Worm (Caenorhabditis elegans) whole organism, early embryonic: Measurements from ENCODE around the gene K12B6.9.

Experiments
- B0310.2 ChIP-seq: sonication (generic microtip); optimal IDR thresholded peaks from 2 replicates; lab custom pipeline; 2016; ENCODE audit warnings: mild to moderate bottlenecking, missing genetic modification characterization, missing compliant biosample characterization
- F13C5.2 ChIP-seq: sonication (generic microtip); optimal IDR thresholded peaks from 2 replicates; lab custom pipeline; 2017; ENCODE audit warnings: mild to moderate bottlenecking, missing genetic modification characterization, inconsistent platforms, missing compliant biosample characterization
- aly-1 ChIP-seq: sonication (generic microtip); optimal IDR thresholded peaks from 2 replicates; lab custom pipeline; 2016; ENCODE audit warnings: missing genetic modification characterization, missing compliant biosample characterization
- ama-1 ChIP-seq: fragments of 150-350 bp; optimal IDR thresholded peaks from 2 replicates; lab custom pipeline; 2014
- ceh-13 ChIP-seq: fragments of 200-800 bp; sonication (Bioruptor generic); optimal IDR thresholded peaks from 2 replicates; lab custom pipeline; 2018; ENCODE audit warnings: mild to moderate bottlenecking, missing genetic modification characterization, missing compliant biosample characterization
- ceh-36 ChIP-seq: sonication (generic microtip); optimal IDR thresholded peaks from 2 replicates; lab custom pipeline; 2016; ENCODE audit warnings: missing genetic modification characterization, inconsistent platforms, missing compliant biosample characterization
- ets-7 ChIP-seq: sonication (generic microtip); optimal IDR thresholded peaks from 2 replicates; lab custom pipeline; 2016; ENCODE audit warnings: missing genotype, missing genetic modification characterization, missing compliant biosample characterization
- flt-1 ChIP-seq: fragments of 200-800 bp; sonication (Bioruptor generic); IDR thresholded peaks from 2 replicates; pipeline ENCODE4 v1.3.6; 2022; ENCODE audit warnings: missing genetic modification characterization, missing compliant biosample characterization
- hmbx-1 ChIP-seq: sonication (generic microtip); optimal IDR thresholded peaks from 2 replicates; lab custom pipeline; 2016; ENCODE audit warnings: mild to moderate bottlenecking, missing genetic modification characterization, missing compliant biosample characterization
- hmg-4 ChIP-seq: fragments of 200-800 bp; sonication (Bioruptor generic); optimal IDR thresholded peaks from 2 replicates; lab custom pipeline; 2018; ENCODE audit warnings: mild to moderate bottlenecking, missing genetic modification characterization, missing compliant biosample characterization
- hnd-1 ChIP-seq: sonication (generic microtip); optimal IDR thresholded peaks from 2 replicates; lab custom pipeline; 2016; ENCODE audit warnings: missing genetic modification characterization, missing compliant biosample characterization
- pes-1 ChIP-seq: fragments of 200-800 bp; sonication (Bioruptor generic); IDR thresholded peaks from 2 replicates; pipeline ENCODE4 v1.3.6; 2022; ENCODE audit warnings: missing genetic modification reagents, missing genetic modification characterization, missing compliant biosample characterization
- scrt-1 ChIP-seq: fragments of 200-800 bp; sonication (Bioruptor generic); IDR thresholded peaks from 2 replicates; pipeline ENCODE4 v1.3.6; 2022; ENCODE audit warnings: missing genetic modification characterization, missing compliant biosample characterization
- sea-1 ChIP-seq: fragments of 200-800 bp; sonication (Bioruptor generic); conservative IDR thresholded peaks from 2 replicates; pipeline ENCODE4 v1.3.6; 2022; ENCODE audit warnings: missing genetic modification characterization, missing compliant biosample characterization
- tbx-11 ChIP-seq: fragments of 200-800 bp; sonication (Bioruptor generic); IDR thresholded peaks from 2 replicates; pipeline ENCODE4 v1.3.6; 2022; ENCODE audit warnings: missing genetic modification characterization, missing compliant biosample characterization
- tbx-37 ChIP-seq: fragments of 200-800 bp; sonication (Bioruptor generic); conservative IDR thresholded peaks from 2 replicates; pipeline ENCODE4 v1.3.6; 2022; ENCODE audit warnings: missing genetic modification reagents, missing genetic modification characterization, missing compliant biosample characterization
- tra-4 ChIP-seq: sonication (generic microtip); optimal IDR thresholded peaks from 2 replicates; lab custom pipeline; 2017; ENCODE audit warnings: missing genetic modification characterization, missing compliant biosample characterization

The K12B6.9 gene

ce11 chrV:6317928-6318327, 25.5 kb upstream of the K12B6.9 start:
- TF ChIP-seq tra-4: no peak
- TF ChIP-seq ama-1 (lab: Kevin White, UChicago): no peak
- no peak for TF ChIP-seq B0310.2 (tag; lab: Kevin White, UChicago)
- no peak for TF ChIP-seq tbx-11 (GFP tag; lab: Robert Waterston, UW)
- TF ChIP-seq F13C5.2: no peak
- no peak for TF ChIP-seq flt-1 (GFP tag; lab: Robert Waterston, UW)
- no peak for TF ChIP-seq pes-1 (GFP tag; lab: Robert Waterston, UW)

DNA sequence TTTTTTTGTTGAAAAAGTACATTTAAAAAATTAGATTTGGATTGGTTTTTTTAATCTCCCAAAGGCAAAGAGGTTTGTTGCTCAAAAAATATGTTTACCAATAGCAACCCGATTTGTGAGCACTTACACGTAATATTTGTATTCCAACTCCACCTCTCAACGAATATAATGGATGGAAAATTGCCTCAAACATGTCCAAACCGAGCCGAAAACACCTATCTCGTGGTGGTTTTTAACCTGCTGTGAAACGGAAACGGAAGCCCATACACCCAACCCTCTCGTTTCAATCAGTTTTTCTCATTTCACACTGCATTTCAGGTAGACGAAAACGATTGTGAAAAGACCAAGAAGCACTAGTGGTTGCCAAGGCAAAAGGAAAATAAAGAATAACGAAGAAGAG, 24.2 kb upstream of the K12B6.9 start, which contains the start of gene cest-24:
Gene cest-24, plus strand, starts transcription at position 301 of the 400 bp plus-strand sequence.
- no peak for TF ChIP-seq hmbx-1

- TF ChIP-seq flt-1 (GFP tag; lab: Robert Waterston, UW) (no peak), F13C5.2 (no peak), tra-4 (no peak), pes-1 (GFP tag; lab: Robert Waterston, UW) (no peak), hmbx-1 (no peak), ets-7 (tag; lab: Kevin White, UChicago) (no peak), aly-1 (tag; lab: Kevin White, UChicago) (no peak), hmg-4 (no peak), ceh-36 (tag; lab: Kevin White, UChicago) (no peak), sea-1 (GFP tag; lab: Robert Waterston, UW) (no peak), ceh-13 (GFP tag; lab: Kevin White, UChicago) (no peak), tbx-37 (GFP tag; lab: Robert Waterston, UW) (no peak), tbx-11 (GFP tag; lab: Robert Waterston, UW) (no peak)
Observed at ce11 chrV:6311936-6312335, 19.5 kb upstream of the K12B6.9 start.

DNA sequence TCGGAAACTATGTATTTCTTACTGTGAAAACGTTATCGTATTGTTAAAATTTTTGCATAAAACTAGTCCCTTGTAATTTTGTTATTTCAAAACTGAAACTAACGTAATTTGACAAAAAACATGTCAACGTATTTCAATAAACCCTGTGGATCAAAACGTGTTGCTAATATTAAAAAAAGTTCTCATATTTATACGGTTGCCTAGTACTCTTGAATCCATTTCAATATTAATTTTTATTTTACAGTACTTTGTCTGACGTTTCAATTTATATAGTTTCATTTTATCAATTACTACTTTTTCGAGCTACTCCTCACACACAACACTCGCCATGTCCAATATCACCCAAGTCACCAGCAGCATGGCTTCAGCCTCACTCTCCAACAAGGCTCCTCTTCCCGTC, 11.0 kb upstream of the K12B6.9 start, which contains the start of gene sago-1:
Gene sago-1, plus strand, starts transcription at position 301 of the 400 bp plus-strand sequence.
- TF ChIP-seq sea-1 (GFP tag; lab: Robert Waterston, UW): no peak
- TF ChIP-seq tbx-11 (GFP tag; lab: Robert Waterston, UW): no peak
- TF ChIP-seq B0310.2 (tag; lab: Kevin White, UChicago): no peak
- no peak for TF ChIP-seq tbx-37 (GFP tag; lab: Robert Waterston, UW)
- no peak for TF ChIP-seq ets-7 (tag; lab: Kevin White, UChicago)
- no peak for TF ChIP-seq pes-1 (GFP tag; lab: Robert Waterston, UW)
- no peak for TF ChIP-seq tra-4
- TF ChIP-seq ceh-13 (GFP tag; lab: Kevin White, UChicago): no peak

ce11 chrV:6302465-6302864, 10.0 kb upstream of the K12B6.9 start:
- no peak for TF ChIP-seq F13C5.2
- no peak for TF ChIP-seq sea-1 (GFP tag; lab: Robert Waterston, UW)
- no peak for TF ChIP-seq ama-1 (lab: Kevin White, UChicago)
- no peak for TF ChIP-seq tra-4
- no peak for TF ChIP-seq hnd-1
- no peak for TF ChIP-seq ets-7 (tag; lab: Kevin White, UChicago)

DNA sequence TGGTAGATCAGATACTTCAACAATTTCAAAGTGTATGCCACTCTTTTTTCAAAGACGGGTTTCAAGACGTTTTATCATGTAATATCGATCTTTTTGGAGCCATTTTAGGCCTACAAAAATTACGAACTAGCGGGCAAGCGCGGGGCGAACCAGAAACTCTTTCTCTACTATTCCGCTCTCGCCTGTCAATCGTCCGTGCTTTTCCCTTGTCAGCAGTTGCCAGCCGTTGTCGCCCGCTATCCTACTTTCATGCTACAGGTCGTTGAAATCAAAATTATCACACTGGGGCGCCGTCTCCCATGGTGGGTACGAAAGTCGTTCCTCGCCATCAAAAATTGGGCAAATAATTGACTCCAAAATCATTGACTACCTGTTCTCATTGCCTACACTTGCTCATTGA, 8.6 kb upstream of the K12B6.9 start:
- TF ChIP-seq tbx-37 (GFP tag; lab: Robert Waterston, UW): no peak
- no peak for TF ChIP-seq ama-1 (lab: Kevin White, UChicago)
- TF ChIP-seq tra-4: no peak
- no peak for TF ChIP-seq hnd-1
- no peak for TF ChIP-seq ceh-13 (GFP tag; lab: Kevin White, UChicago)
- no peak for TF ChIP-seq scrt-1 (GFP tag; lab: Robert Waterston, UW)
- no peak for TF ChIP-seq ceh-36 (tag; lab: Kevin White, UChicago)
- TF ChIP-seq hmbx-1: no peak
- no peak for TF ChIP-seq sea-1 (GFP tag; lab: Robert Waterston, UW)
- TF ChIP-seq ets-7 (tag; lab: Kevin White, UChicago): no peak
- TF ChIP-seq B0310.2 (tag; lab: Kevin White, UChicago): no peak
- TF ChIP-seq pes-1 (GFP tag; lab: Robert Waterston, UW): no peak
- no peak for TF ChIP-seq aly-1 (tag; lab: Kevin White, UChicago)
- TF ChIP-seq tbx-11 (GFP tag; lab: Robert Waterston, UW): no peak
- no peak for TF ChIP-seq flt-1 (GFP tag; lab: Robert Waterston, UW)
- no peak for TF ChIP-seq hmg-4
- TF ChIP-seq F13C5.2: no peak

DNA sequence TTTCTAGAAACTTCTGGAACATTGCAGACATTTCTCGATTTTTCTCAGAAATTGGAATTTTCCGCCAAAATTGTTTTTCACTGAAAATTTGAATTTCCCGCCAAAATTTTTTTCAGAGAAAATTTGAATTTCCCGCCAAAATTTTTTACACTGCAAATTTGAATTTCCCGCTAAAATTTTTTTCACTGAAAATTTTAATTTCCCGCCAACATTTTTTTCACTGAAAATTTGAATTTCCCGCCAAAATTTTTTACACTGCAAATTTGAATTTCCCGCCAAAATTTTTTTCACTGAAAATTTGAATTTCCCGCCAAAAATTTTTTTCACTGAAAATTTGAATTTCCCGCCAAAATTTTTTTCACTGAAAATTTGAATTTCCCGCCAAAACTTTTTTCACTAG, 4.1 kb upstream of the K12B6.9 start:
- peak; percentile 59; the same call in 1 of the 2 replicates for TF ChIP-seq pes-1 (GFP tag; lab: Robert Waterston, UW)

ce11 chrV:6291301-6291700, 1.2 kb downstream of the K12B6.9 start:
- no peak for TF ChIP-seq scrt-1 (GFP tag; lab: Robert Waterston, UW)
- no peak for TF ChIP-seq hmg-4
- no peak for TF ChIP-seq hmbx-1
- no peak for TF ChIP-seq ets-7 (tag; lab: Kevin White, UChicago)
- TF ChIP-seq tra-4: no peak
- TF ChIP-seq ceh-13 (GFP tag; lab: Kevin White, UChicago): no peak
- TF ChIP-seq ama-1 (lab: Kevin White, UChicago): no peak
- no peak for TF ChIP-seq pes-1 (GFP tag; lab: Robert Waterston, UW)
- no peak for TF ChIP-seq hnd-1
- TF ChIP-seq sea-1 (GFP tag; lab: Robert Waterston, UW): no peak
- TF ChIP-seq aly-1 (tag; lab: Kevin White, UChicago): no peak
- TF ChIP-seq F13C5.2: no peak
- TF ChIP-seq tbx-11 (GFP tag; lab: Robert Waterston, UW): no peak
- no peak for TF ChIP-seq B0310.2 (tag; lab: Kevin White, UChicago)
- TF ChIP-seq flt-1 (GFP tag; lab: Robert Waterston, UW): no peak
- TF ChIP-seq tbx-37 (GFP tag; lab: Robert Waterston, UW): no peak
- no peak for TF ChIP-seq ceh-36 (tag; lab: Kevin White, UChicago)
